Fruit fly (Drosophila melanogaster): ENCODE measurements around the gene CG31051.

CG31051 gene

DNA sequence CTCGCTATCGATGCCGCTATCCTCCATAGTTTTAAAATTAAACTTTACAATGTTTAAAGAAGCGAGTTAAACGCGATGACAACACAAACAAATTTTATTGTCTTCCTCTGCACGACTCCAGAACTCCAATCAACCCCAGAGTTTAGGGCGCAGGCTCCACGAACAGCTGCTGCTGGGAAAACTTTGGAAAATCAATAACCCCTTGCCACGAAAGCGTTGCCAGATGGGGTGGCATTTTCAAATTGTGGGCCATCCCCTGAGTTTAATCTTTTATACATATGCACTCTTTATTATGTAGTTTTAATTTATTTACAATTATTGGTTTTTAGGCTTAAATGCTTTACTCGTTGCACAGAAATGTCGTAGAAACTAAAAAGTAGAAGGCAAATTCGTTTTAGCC lies at the start of gene CG31051:
TSS of gene CG31051 (minus strand) at position 115 of the 400 bp plus-strand sequence.
- TF ChIP-seq Vsx2 (GFP tag; optimal IDR thresholded peaks at IDR 0.05; ENCODE audit: partially characterized antibody) = no peak
- TF ChIP-seq Myc (optimal IDR thresholded peaks at IDR 0.05) = no peak
- no peak for TF ChIP-seq Hr83 (GFP tag; optimal IDR thresholded peaks at IDR 0.05; ENCODE audit: poor library complexity, severe bottlenecking)
- TF ChIP-seq Dfd (GFP tag; optimal IDR thresholded peaks at IDR 0.05) = no peak
- TF ChIP-seq lola (GFP tag; optimal IDR thresholded peaks at IDR 0.05) = no peak

- no peak for TF ChIP-seq psq (GFP tag; optimal IDR thresholded peaks at IDR 0.05)
- no peak for TF ChIP-seq h (GFP tag; optimal IDR thresholded peaks at IDR 0.05)
- no peak for TF ChIP-seq sage (GFP tag; optimal IDR thresholded peaks at IDR 0.05)
- no peak for TF ChIP-seq Hnf4 (GFP tag; optimal IDR thresholded peaks at IDR 0.05)
- TF ChIP-seq GATAd (GFP tag; optimal IDR thresholded peaks at IDR 0.05) = no peak
- TF ChIP-seq usp (GFP tag; optimal IDR thresholded peaks at IDR 0.05) = no peak
- TF ChIP-seq Dif (GFP tag; optimal IDR thresholded peaks at IDR 0.05; ENCODE audit: partially characterized antibody) = no peak
- TF ChIP-seq HLH106 (tag; optimal IDR thresholded peaks at IDR 0.05) = no peak
- no peak for TF ChIP-seq lola (GFP tag; optimal IDR thresholded peaks at IDR 0.05)
These were observed 49.3 kb upstream of the CG31051 start for dm6 chr3R:28569529-28570175.

dm6 chr3R:28568095-28568750 lies 47.9 kb upstream of the CG31051 start:
- TF ChIP-seq CG9705 (GFP tag; optimal IDR thresholded peaks at IDR 0.05) (no peak), OdsH (GFP tag; optimal IDR thresholded peaks at IDR 0.05) (no peak), tai (GFP tag; optimal IDR thresholded peaks at IDR 0.05) (no peak), Sp1 (GFP tag; optimal IDR thresholded peaks at IDR 0.05) (no peak), pan (optimal IDR thresholded peaks at IDR 0.05) (no peak), Rel (GFP tag; optimal IDR thresholded peaks at IDR 0.05) (no peak), Rel (tag; optimal IDR thresholded peaks at IDR 0.05) (no peak), Mio (GFP tag; optimal IDR thresholded peaks at IDR 0.05) (no peak), jim (GFP tag; optimal IDR thresholded peaks at IDR 0.05) (no peak), dmrt93B (GFP tag; optimal IDR thresholded peaks at IDR 0.05) (no peak), Hr83 (GFP tag; optimal IDR thresholded peaks at IDR 0.05; ENCODE audit: poor library complexity, severe bottlenecking) (no peak), lola (GFP tag; optimal IDR thresholded peaks at IDR 0.05) (no peak), HLH106 (tag; optimal IDR thresholded peaks at IDR 0.05) (no peak), dsf (GFP tag; optimal IDR thresholded peaks at IDR 0.05; ENCODE audit: borderline replicate concordance) (no peak), Abd-B (GFP tag; optimal IDR thresholded peaks at IDR 0.05) (no peak)

DNA sequence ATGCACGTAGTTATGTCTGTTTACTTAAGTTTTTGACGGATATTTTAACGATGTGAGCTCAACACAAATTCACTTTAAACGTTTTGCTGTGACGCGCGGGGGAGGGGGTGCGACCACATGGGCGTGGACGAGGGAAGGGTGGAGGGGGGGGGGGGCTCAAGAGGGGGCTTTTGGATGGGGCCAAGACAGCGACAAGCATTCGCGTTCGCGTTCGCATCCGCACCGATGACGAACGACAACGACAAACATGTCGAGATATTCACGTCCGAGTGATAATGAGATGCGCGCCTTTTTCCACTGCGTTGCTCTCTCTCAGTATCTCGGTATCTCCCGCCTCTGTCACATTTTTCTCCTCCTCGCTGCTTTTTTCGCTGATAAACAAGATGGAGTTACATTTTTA lies 43.2 kb upstream of the CG31051 start:
- no peak for TF ChIP-seq Dfd (GFP tag; optimal IDR thresholded peaks at IDR 0.05)
- no peak for TF ChIP-seq tai (GFP tag; optimal IDR thresholded peaks at IDR 0.05)
- no peak for TF ChIP-seq fru (GFP tag; optimal IDR thresholded peaks at IDR 0.05)
- TF ChIP-seq Sp1 (GFP tag; optimal IDR thresholded peaks at IDR 0.05) = no peak
- no peak for TF ChIP-seq Abd-B (GFP tag; optimal IDR thresholded peaks at IDR 0.05)

DNA sequence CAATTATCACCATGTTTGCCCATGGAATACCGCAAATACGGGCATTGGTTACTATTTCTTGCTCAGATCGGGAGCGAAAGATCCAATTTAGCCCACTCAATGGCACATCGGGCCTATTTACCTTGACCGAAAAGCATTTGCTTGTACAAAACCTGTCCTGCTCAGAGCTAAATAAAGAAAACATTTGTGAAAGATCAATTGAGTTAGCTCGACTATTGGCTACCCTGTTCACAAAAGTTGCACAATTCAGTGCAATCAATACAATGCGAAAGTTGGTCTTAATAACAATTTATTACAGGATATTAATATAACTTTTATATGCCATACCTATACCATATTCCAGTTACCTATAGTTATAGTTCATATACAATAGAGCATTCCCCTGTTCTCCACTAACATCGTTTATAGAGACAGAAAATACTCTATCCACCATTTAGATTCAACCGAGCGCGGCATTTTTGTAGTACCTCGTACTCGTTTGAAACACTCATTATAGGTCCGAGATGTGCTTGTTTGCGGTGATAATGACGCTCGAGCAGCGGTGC lies 42.4 kb upstream of the CG31051 start:
- TF ChIP-seq jim (GFP tag; optimal IDR thresholded peaks at IDR 0.05) = no peak
- TF ChIP-seq fru (GFP tag; optimal IDR thresholded peaks at IDR 0.05) = no peak
- no peak for TF ChIP-seq Dif (GFP tag; optimal IDR thresholded peaks at IDR 0.05; ENCODE audit: partially characterized antibody)
- no peak for TF ChIP-seq CG32264 (GFP tag; optimal IDR thresholded peaks at IDR 0.05)
- no peak for TF ChIP-seq N (GFP tag; optimal IDR thresholded peaks at IDR 0.05)
- TF ChIP-seq Myc (optimal IDR thresholded peaks at IDR 0.05) = no peak
- no peak for TF ChIP-seq Abd-B (GFP tag; optimal IDR thresholded peaks at IDR 0.05)
- TF ChIP-seq h (GFP tag; optimal IDR thresholded peaks at IDR 0.05) = no peak
- no peak for TF ChIP-seq pan (optimal IDR thresholded peaks at IDR 0.05)
- TF ChIP-seq Hr83 (GFP tag; optimal IDR thresholded peaks at IDR 0.05; ENCODE audit: poor library complexity, severe bottlenecking) = no peak
- TF ChIP-seq Hnf4 (GFP tag; optimal IDR thresholded peaks at IDR 0.05) = no peak
- no peak for TF ChIP-seq CG9705 (GFP tag; optimal IDR thresholded peaks at IDR 0.05)
- TF ChIP-seq OdsH (GFP tag; optimal IDR thresholded peaks at IDR 0.05) = no peak
